Worm (Caenorhabditis elegans) whole organism, late embryonic: ENCODE results near the gene T27F7.12.

Experiments used
- elt-2 ChIP-seq: sonication (generic microtip); optimal IDR thresholded peaks from 2 replicates; lab custom pipeline; 2016; ENCODE audit warnings: missing genetic modification reagents, missing genetic modification characterization, missing compliant biosample characterization
- pha-4 ChIP-seq: fragments of 150-350 bp; optimal IDR thresholded peaks from 2 replicates; lab custom pipeline; 2018; ENCODE audit warnings: missing biosample characterization, missing genetic modification reagents, missing genetic modification characterization
- rnt-1 ChIP-seq: sonication (generic microtip); optimal IDR thresholded peaks from 2 replicates; lab custom pipeline; 2016; ENCODE audit warnings: missing genetic modification characterization, missing compliant biosample characterization
- sox-2 ChIP-seq: fragments of 200-800 bp; sonication (Bioruptor generic); IDR thresholded peaks from 2 replicates; pipeline ENCODE4 v1.3.6; 2022; ENCODE audit warnings: missing genetic modification reagents, missing genetic modification characterization, missing compliant biosample characterization

- TF ChIP-seq pha-4 (no peak), rnt-1 (tag; lab: Kevin White, UChicago) (no peak), elt-2 (no peak), sox-2 (GFP tag; lab: Robert Waterston, UW) (no peak)
These were observed 44.0 kb downstream of the T27F7.12 start, which contains the start of gene F33G12.3 for ce11 chrII:5033935-5034334.
